Worm (Caenorhabditis elegans) whole organism, young adult: ENCODE results near the gene Y22D7AL.9.

ENCODE experiments used
- C17E4.6 ChIP-seq: fragments of 200-800 bp; sonication (Bioruptor generic); IDR thresholded peaks from 2 replicates; pipeline ENCODE4 v1.3.6; 2022; ENCODE audit warnings: missing genetic modification reagents, missing genetic modification characterization, missing compliant biosample characterization
- F49E8.2 ChIP-seq: sonication (generic microtip); optimal IDR thresholded peaks from 3 replicates; lab custom pipeline; 2017; ENCODE audit warnings: missing genetic modification characterization, mild to moderate bottlenecking, missing compliant biosample characterization, antibody characterized with exemption, moderate library complexity; ENCODE audit not compliant: insufficient read depth

ce11 chrIII:1618915-1619314 lies 5.1 kb upstream of the Y22D7AL.9 start, which contains the start of gene Y22D7AL.10:
- peak; percentile 96 for TF ChIP-seq F49E8.2 (tag; lab: Kevin White, UChicago)
- TF ChIP-seq C17E4.6 (GFP tag; lab: Robert Waterston, UW), result peak; percentile 97
